Worm (Caenorhabditis elegans) whole organism, L4 larva: Measurements from ENCODE around the gene fbxa-163.

ENCODE experiments used
- F44E2.7 ChIP-seq: fragments of 200-800 bp; sonication (Bioruptor generic); IDR thresholded peaks from 2 replicates; pipeline ENCODE4 v2.1.2; 2022; ENCODE audit warnings: missing genetic modification characterization, missing compliant biosample characterization
- Y5F2A.4 ChIP-seq: fragments of 200-800 bp; sonication (Bioruptor generic); optimal IDR thresholded peaks from 2 replicates; lab custom pipeline; 2018; ENCODE audit warnings: mild to moderate bottlenecking, missing genetic modification characterization, missing compliant biosample characterization
- Y75B8A.6 ChIP-seq: fragments of 200-800 bp; sonication (Bioruptor generic); IDR thresholded peaks from 2 replicates; pipeline ENCODE4 v1.3.6; 2022; ENCODE audit warnings: missing genetic modification reagents, missing genetic modification characterization, missing compliant biosample characterization
- aha-1 ChIP-seq: fragments of 150-350 bp; peaks from one replicate; lab custom pipeline; 2014; ENCODE audit warnings: missing biosample characterization, missing genetic modification characterization
- arid-1 ChIP-seq: fragments of 200-800 bp; sonication (Bioruptor generic); conservative IDR thresholded peaks from 2 replicates; pipeline ENCODE4 v1.3.6; 2022; ENCODE audit warnings: missing genetic modification reagents, missing genetic modification characterization, missing compliant biosample characterization
- attf-4 ChIP-seq: sonication (generic microtip); optimal IDR thresholded peaks from 3 replicates; lab custom pipeline; 2017; ENCODE audit warnings: missing biosample characterization, missing genetic modification characterization
- ceh-20 ChIP-seq: fragments of 200-800 bp; sonication (Bioruptor generic); IDR thresholded peaks from 2 replicates; pipeline ENCODE4 v1.3.6; 2022; ENCODE audit warnings: missing genetic modification reagents, missing genetic modification characterization, missing compliant biosample characterization
- ceh-44 ChIP-seq: fragments of 200-800 bp; sonication (Bioruptor generic); IDR thresholded peaks from 2 replicates; pipeline ENCODE4 v1.3.6; 2022; ENCODE audit warnings: missing genetic modification reagents, missing genetic modification characterization, missing compliant biosample characterization
- ceh-82 ChIP-seq: sonication (generic microtip); optimal IDR thresholded peaks from 2 replicates; lab custom pipeline; 2017; ENCODE audit warnings: missing biosample characterization, missing genetic modification characterization
- daf-12 ChIP-seq: fragments of 150-350 bp; optimal IDR thresholded peaks from 2 replicates; lab custom pipeline; 2014; ENCODE audit warnings: missing biosample characterization, missing genetic modification reagents, missing genetic modification characterization
- daf-16 ChIP-seq, 3 experiments: sonication (generic microtip); optimal IDR thresholded peaks; 2 replicates each; lab custom pipeline; 2016 to 2017; ENCODE audit warnings: missing genetic modification characterization in 3 of 3, missing genetic modification reagents in 3 of 3, mild to moderate bottlenecking in 2 of 3, missing compliant biosample characterization in 2 of 3, missing biosample characterization in 1 of 3, moderate library complexity in 1 of 3
- daf-19 ChIP-seq: fragments of 200-800 bp; sonication (Bioruptor generic); conservative IDR thresholded peaks from 2 replicates; pipeline ENCODE4 v1.3.6; 2022; ENCODE audit warnings: missing genetic modification characterization, missing compliant biosample characterization
- dmd-6 ChIP-seq: fragments of 200-800 bp; sonication (Bioruptor generic); IDR thresholded peaks from 2 replicates; pipeline ENCODE4 v1.3.6; 2022; ENCODE audit warnings: missing genetic modification reagents, missing genetic modification characterization, missing compliant biosample characterization
- dmd-9 ChIP-seq: fragments of 200-800 bp; sonication (Bioruptor generic); IDR thresholded peaks from 2 replicates; pipeline ENCODE4 v1.3.6; 2022; ENCODE audit warnings: missing genetic modification reagents, missing genetic modification characterization, missing compliant biosample characterization
- dpl-1 ChIP-seq: fragments of 150-350 bp; optimal IDR thresholded peaks from 2 replicates; lab custom pipeline; 2014; ENCODE audit warnings: missing biosample characterization, missing genetic modification reagents, missing genetic modification characterization
- egl-43 ChIP-seq: fragments of 200-800 bp; sonication (Bioruptor generic); IDR thresholded peaks from 2 replicates; pipeline ENCODE4 v1.3.6; 2022; ENCODE audit warnings: missing genetic modification reagents, missing genetic modification characterization, missing compliant biosample characterization
- fkh-10 ChIP-seq: fragments of 150-350 bp; optimal IDR thresholded peaks from 2 replicates; lab custom pipeline; 2014; ENCODE audit warnings: missing biosample characterization, missing genetic modification reagents, missing genetic modification characterization
- fos-1 ChIP-seq: fragments of 150-350 bp; optimal IDR thresholded peaks from 2 replicates; lab custom pipeline; 2014; ENCODE audit warnings: missing biosample characterization, missing genetic modification characterization
- hlh-11 ChIP-seq: fragments of 200-800 bp; sonication (Bioruptor generic); optimal IDR thresholded peaks from 2 replicates; lab custom pipeline; 2018; ENCODE audit warnings: mild to moderate bottlenecking, missing genetic modification characterization, missing compliant biosample characterization
- hlh-30 ChIP-seq: sonication (generic microtip); optimal IDR thresholded peaks from 2 replicates; lab custom pipeline; 2017; ENCODE audit warnings: antibody characterized with exemption, mild to moderate bottlenecking, missing genetic modification characterization, missing compliant biosample characterization; ENCODE audit not compliant: insufficient read depth
- hmg-1.1 ChIP-seq: fragments of 200-800 bp; sonication (Bioruptor generic); IDR thresholded peaks from 2 replicates; pipeline ENCODE4 v1.3.6; 2022; ENCODE audit warnings: missing genetic modification reagents, missing genetic modification characterization, missing compliant biosample characterization
- madf-5 ChIP-seq, 2 experiments: fragments of 200-800 bp; sonication (Bioruptor generic); IDR thresholded peaks; 2 replicates each; pipeline ENCODE4 v1.3.6; 2022; ENCODE audit warnings: missing compliant biosample characterization in 2 of 2, missing genetic modification characterization in 2 of 2
- mep-1 ChIP-seq: fragments of 150-350 bp; sonication (generic microtip); optimal IDR thresholded peaks from 3 replicates; lab custom pipeline; 2014; ENCODE audit warnings: missing biosample characterization, missing genetic modification characterization
- mxl-2 ChIP-seq: fragments of 200-800 bp; sonication (Bioruptor generic); conservative IDR thresholded peaks from 2 replicates; pipeline ENCODE4 v1.3.6; 2022; ENCODE audit warnings: missing genetic modification reagents, missing genetic modification characterization, missing compliant biosample characterization
- mxl-3 ChIP-seq: fragments of 200-800 bp; sonication (Bioruptor generic); optimal IDR thresholded peaks from 2 replicates; lab custom pipeline; 2018; ENCODE audit warnings: mild to moderate bottlenecking, missing genetic modification characterization, missing compliant biosample characterization
- nhr-28 ChIP-seq: fragments of 150-350 bp; optimal IDR thresholded peaks from 2 replicates; lab custom pipeline; 2014; ENCODE audit warnings: missing biosample characterization, missing genetic modification characterization
- nhr-41 ChIP-seq: fragments of 200-800 bp; sonication (Bioruptor generic); IDR thresholded peaks from 2 replicates; pipeline ENCODE4 v1.3.6; 2022; ENCODE audit warnings: missing genetic modification reagents, missing genetic modification characterization, missing compliant biosample characterization
- nhr-6 ChIP-seq: fragments of 150-350 bp; optimal IDR thresholded peaks from 2 replicates; lab custom pipeline; 2014; ENCODE audit warnings: missing biosample characterization, missing genetic modification characterization
- nhr-77 ChIP-seq: fragments of 150-350 bp; optimal IDR thresholded peaks from 2 replicates; lab custom pipeline; 2014; ENCODE audit warnings: missing biosample characterization, missing genetic modification characterization
- pqm-1 ChIP-seq: sonication (generic microtip); optimal IDR thresholded peaks from 2 replicates; lab custom pipeline; 2017; ENCODE audit warnings: missing biosample characterization, missing genetic modification characterization
- set-16 ChIP-seq: fragments of 200-800 bp; sonication (Bioruptor generic); IDR thresholded peaks from 2 replicates; pipeline ENCODE4 v1.3.6; 2022; ENCODE audit warnings: missing genetic modification reagents, missing genetic modification characterization, missing compliant biosample characterization
- skn-1 ChIP-seq: fragments of 150-350 bp; optimal IDR thresholded peaks from 2 replicates; lab custom pipeline; 2014; ENCODE audit warnings: missing biosample characterization, missing genetic modification characterization
- spr-3 ChIP-seq: fragments of 200-800 bp; sonication (Bioruptor generic); optimal IDR thresholded peaks from 2 replicates; lab custom pipeline; 2018; ENCODE audit warnings: mild to moderate bottlenecking, missing genetic modification characterization, missing compliant biosample characterization
- tra-1 ChIP-seq: fragments of 200-800 bp; sonication (Bioruptor generic); IDR thresholded peaks from 2 replicates; pipeline ENCODE4 v1.3.6; 2022; ENCODE audit warnings: missing genetic modification reagents, missing genetic modification characterization, missing compliant biosample characterization
- unc-62 ChIP-seq, 3 experiments: fragments of 150-350 bp in 1 of 3; sonication (generic microtip); optimal IDR thresholded peaks in 2 of 3; peaks in 1 of 3; 1 replicate in 1 of 3; 2 replicates in 2 of 3; lab custom pipeline; 2014 to 2017; ENCODE audit warnings: missing biosample characterization in 3 of 3, missing genetic modification characterization in 3 of 3, missing genetic modification reagents in 3 of 3, missing genotype in 1 of 3

fbxa-163 gene

ce11 chrII:1618948-1619347 is 8.4 kb upstream of the fbxa-163 start, which contains the start of gene fbxa-166:
TSS of gene fbxa-166 (minus strand) at chrII:1619048.
- TF ChIP-seq aha-1 (tag; lab: Kevin White, UChicago) (peak; percentile 45), Y5F2A.4 (GFP tag; lab: Kevin White, UChicago) (no peak)
- TF ChIP-seq, all 104 proteins: peak for 1

ce11 chrII:1616382-1616781 is 5.9 kb upstream of the fbxa-163 start, which contains the start of gene fbxa-165:
TSS of gene fbxa-165 (minus strand) at chrII:1616482.
- TF ChIP-seq mxl-2 (no peak), unc-62 (GFP tag; optimal IDR thresholded peaks at IDR 0.05 in 1 of 2; lab: Kevin White, UChicago) (peak in 1 of 2 experiments; percentile 36), unc-62 (tag; optimal IDR thresholded peaks at IDR 0.05; lab: Kevin White, UChicago) (no peak)

ce11 chrII:1613972-1614371 is 3.4 kb upstream of the fbxa-163 start, which contains the start of gene fbxa-164:
TSS of gene fbxa-164 (minus strand) at chrII:1614072.
- TF ChIP-seq nhr-28 (tag; lab: Kevin White, UChicago) = peak; percentile 13
- no peak for TF ChIP-seq tra-1 (GFP tag; lab: Robert Waterston, UW)
- no peak for TF ChIP-seq daf-16 (GFP tag; optimal IDR thresholded peaks at IDR 0.05; lab: Kevin White, UChicago)
- TF ChIP-seq daf-16 (tag; optimal IDR thresholded peaks at IDR 0.05; lab: Kevin White, UChicago) = peak; percentile 73

ce11 chrII:1608915-1609314 is 1.6 kb downstream of the fbxa-163 start:
- no peak for TF ChIP-seq daf-16 (GFP tag; optimal IDR thresholded peaks at IDR 0.05; lab: Kevin White, UChicago)
- peak; percentile 85 for TF ChIP-seq daf-16 (tag; optimal IDR thresholded peaks at IDR 0.05; lab: Kevin White, UChicago)
- no peak for TF ChIP-seq ceh-44
- TF ChIP-seq arid-1 = no peak
- TF ChIP-seq mxl-3 = peak; percentile 31
- TF ChIP-seq nhr-77 (tag; lab: Kevin White, UChicago) = peak; percentile 49
- peak; percentile 82 for TF ChIP-seq pqm-1 (tag; lab: Kevin White, UChicago)
- no peak for TF ChIP-seq fos-1
- TF ChIP-seq dmd-9 = no peak
- peak; percentile 59 for TF ChIP-seq nhr-28 (tag; lab: Kevin White, UChicago)
- TF ChIP-seq hlh-11 (tag; lab: Kevin White, UChicago) = peak; percentile 56

- TF ChIP-seq dmd-6 = no peak
- TF ChIP-seq F44E2.7 = no peak
- TF ChIP-seq Y75B8A.6 (GFP tag; lab: Robert Waterston, UW) = no peak
- no peak for TF ChIP-seq attf-4 (tag; lab: Kevin White, UChicago)
- peak; percentile 46 for TF ChIP-seq nhr-77 (tag; lab: Kevin White, UChicago)
- no peak for TF ChIP-seq hlh-30 (tag; lab: Kevin White, UChicago)
- no peak for TF ChIP-seq mep-1 (tag; lab: Kevin White, UChicago)
- peak; percentile 15 for TF ChIP-seq hlh-11 (tag; lab: Kevin White, UChicago)
- TF ChIP-seq pqm-1 (tag; lab: Kevin White, UChicago) = peak; percentile 80
- TF ChIP-seq nhr-28 (tag; lab: Kevin White, UChicago) = peak; percentile 48
- no peak for TF ChIP-seq set-16 (GFP tag; lab: Robert Waterston, UW)
- TF ChIP-seq daf-16 (GFP tag; optimal IDR thresholded peaks at IDR 0.05; lab: Kevin White, UChicago) = no peak
- peak; percentile 86 for TF ChIP-seq daf-16 (tag; optimal IDR thresholded peaks at IDR 0.05; lab: Kevin White, UChicago)
These were observed 3.0 kb downstream of the fbxa-163 start for ce11 chrII:1607575-1607974.

ce11 chrII:1606079-1606478 is 4.5 kb downstream of the fbxa-163 start, which contains the start of gene bath-33:
TSS of gene bath-33 (minus strand) at chrII:1606179.
- no peak for TF ChIP-seq daf-19 (GFP tag; lab: Robert Waterston, UW)
- TF ChIP-seq ceh-82 (tag; lab: Kevin White, UChicago) = no peak
- TF ChIP-seq skn-1 (tag; lab: Kevin White, UChicago) = no peak
- TF ChIP-seq ceh-20 (GFP tag; lab: Robert Waterston, UW) = no peak
- TF ChIP-seq fkh-10 = no peak
- TF ChIP-seq, all 104 proteins: peak for 0

ce11 chrII:1605010-1605409 is 5.5 kb downstream of the fbxa-163 start:
- TF ChIP-seq nhr-41 (GFP tag; lab: Robert Waterston, UW) = no peak
- TF ChIP-seq dpl-1 (GFP tag; lab: Kevin White, UChicago) = no peak
- TF ChIP-seq nhr-6 = no peak
- TF ChIP-seq daf-12 (tag; lab: Kevin White, UChicago) = no peak
- TF ChIP-seq egl-43 (GFP tag; lab: Robert Waterston, UW) = no peak
- TF ChIP-seq madf-5 (GFP tag; IDR thresholded peaks at IDR 0.05; lab: Robert Waterston, UW) = no peak
- TF ChIP-seq spr-3 (GFP tag; lab: Kevin White, UChicago) = no peak
- TF ChIP-seq nhr-28 (tag; lab: Kevin White, UChicago) = no peak
- no peak for TF ChIP-seq dmd-6
- TF ChIP-seq fkh-10 = no peak
- TF ChIP-seq hmg-1.1 (GFP tag; lab: Robert Waterston, UW) = no peak
